Fruit fly (Drosophila melanogaster) ovary, adult (tissue): ENCODE results near the gene CG7631.
"Not testable (repeated sequence)": the region's sequence is repeated elsewhere in the genome, so short reads cannot be mapped to it uniquely, and the experiment has no call there.

Experiments
- CG17801 ChIP-seq: fragments of 200-800 bp; optimal IDR thresholded peaks from 2 replicates; lab custom pipeline; 2019; ENCODE audit warnings: missing biosample characterization, mild to moderate bottlenecking, missing genetic modification characterization, moderate library complexity; ENCODE audit not compliant: partially characterized antibody

Gene CG7631

DNA sequence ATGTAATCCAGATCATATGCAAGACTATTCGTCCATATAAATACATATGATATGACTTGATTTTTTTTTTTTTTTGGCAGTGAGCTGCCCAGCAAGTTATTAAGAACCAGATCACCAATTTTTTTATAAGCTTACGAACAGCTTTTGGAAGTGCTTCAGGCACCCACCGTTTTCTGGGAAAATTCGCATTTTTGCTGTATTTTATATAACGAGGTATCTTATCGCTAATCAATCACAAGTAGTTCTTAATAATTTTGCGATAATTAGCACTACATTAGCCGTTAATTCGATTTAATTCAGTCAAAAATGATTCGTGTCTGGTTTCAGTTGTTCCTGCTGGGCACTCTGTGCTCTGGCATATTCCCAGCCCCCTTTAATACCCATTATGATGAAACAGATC lies at the start of gene CG7631:
Gene CG7631 (plus strand): TSS at position 301 of the 400 bp plus-strand sequence.
- TF ChIP-seq CG17801 (GFP tag; lab: Kevin White, UChicago): no peak

DNA sequence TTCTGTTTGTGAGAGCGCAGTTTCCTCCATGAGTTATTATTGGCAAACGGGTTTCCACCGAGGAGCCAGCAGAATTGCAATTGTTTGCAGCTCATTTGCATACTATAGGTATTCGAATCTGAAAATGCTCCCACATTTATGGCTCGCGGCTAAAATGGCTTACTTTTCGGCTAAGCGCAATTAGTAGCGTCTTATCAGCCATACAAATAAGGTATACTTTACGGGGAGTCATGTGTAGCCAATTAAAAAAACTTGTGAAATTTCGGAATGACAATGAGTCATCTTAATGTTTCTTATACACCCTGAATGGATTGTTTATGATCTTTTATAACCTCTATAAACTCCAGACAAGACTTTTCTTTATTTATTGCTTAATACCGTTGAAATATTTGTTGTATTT lies 19.3 kb upstream of the CG7631 start:
- no peak for TF ChIP-seq CG17801 (GFP tag; lab: Kevin White, UChicago)

DNA sequence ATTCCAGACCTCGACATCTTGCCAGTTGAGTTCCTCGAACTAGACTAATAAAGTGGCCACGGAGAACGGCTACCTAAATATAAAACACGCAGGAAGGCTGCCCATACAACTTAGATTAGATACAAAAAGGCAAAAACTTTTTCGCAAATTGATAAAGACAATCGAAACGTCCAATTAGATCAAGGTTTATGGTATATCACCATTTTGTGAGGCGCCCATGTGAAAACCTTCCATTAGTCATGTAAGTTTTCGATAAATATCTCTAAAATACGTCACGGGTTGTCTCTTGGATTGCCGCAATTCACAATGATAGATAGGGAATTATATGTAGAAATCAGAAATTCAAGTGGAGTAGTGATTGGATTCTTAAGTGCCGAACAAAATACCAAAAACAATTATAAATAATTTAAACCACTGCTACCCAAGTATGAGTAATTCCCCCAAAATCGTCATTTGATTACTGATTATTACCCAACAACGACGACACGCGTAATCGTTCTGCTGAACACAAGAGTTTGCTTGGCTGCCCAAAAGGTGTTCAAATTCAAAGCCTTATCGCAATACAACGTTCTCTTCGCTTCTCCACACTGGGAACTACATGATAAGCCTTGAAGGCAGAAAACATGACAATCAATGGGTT lies 16.7 kb upstream of the CG7631 start, which contains the start of gene CG15255:
Gene CG15255 (minus strand): TSS at position 51 of the 640 bp plus-strand sequence.
- no peak for TF ChIP-seq CG17801 (GFP tag; lab: Kevin White, UChicago)

DNA sequence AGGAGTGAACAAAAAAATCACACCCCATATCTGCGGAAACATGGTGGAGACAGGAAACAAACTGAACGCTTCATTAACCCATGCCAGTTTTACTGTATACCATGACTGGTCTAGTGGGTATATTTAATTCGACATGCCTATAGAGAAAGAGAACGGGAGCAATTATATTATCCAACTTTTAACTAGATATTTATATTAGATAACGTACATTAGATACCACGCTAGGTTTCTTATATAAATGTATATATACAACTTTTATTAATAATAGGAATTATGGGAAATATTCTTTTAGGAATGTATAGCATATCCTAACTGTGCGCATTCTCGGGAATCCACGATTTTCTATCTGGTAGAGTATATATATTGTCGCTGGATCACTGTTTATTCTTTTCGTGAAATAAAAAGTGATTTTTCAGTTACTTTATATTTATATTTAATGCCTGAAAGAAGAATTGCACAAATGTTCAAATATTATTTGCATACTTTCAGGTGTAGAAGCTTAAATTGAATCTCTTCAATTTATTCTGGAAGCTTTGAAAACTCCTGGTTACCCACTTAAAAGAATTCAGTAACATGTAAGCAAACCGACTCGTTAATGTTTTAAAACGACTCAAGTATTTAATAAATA lies 15.1 kb upstream of the CG7631 start, which contains the start of gene Semp1:
Gene Semp1 (minus strand): TSS at position 51 of the 628 bp plus-strand sequence.
- no peak for TF ChIP-seq CG17801 (GFP tag; lab: Kevin White, UChicago)

DNA sequence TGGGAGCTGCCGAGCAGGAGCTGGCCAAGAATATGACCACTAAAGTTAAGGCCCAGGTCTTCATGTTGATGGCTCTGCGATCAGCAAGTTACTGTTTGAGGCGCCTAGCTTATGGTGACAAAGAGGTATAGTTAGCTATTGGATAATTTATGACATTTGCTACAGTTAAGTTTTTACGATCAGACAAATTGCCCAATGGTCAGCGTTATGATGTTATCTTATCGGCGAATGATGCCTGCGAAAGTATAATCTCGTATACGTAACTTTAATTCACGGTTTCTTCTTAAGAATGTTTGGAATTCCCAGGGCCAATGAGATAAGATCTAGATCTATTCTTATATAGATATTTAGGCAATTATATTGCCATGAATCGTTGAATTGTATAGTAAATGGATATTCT lies 13.8 kb upstream of the CG7631 start, which contains the start of gene CG15254:
Gene CG15254 (minus strand): TSS at position 101 of the 400 bp plus-strand sequence.
- no peak for TF ChIP-seq CG17801 (GFP tag; lab: Kevin White, UChicago)

DNA sequence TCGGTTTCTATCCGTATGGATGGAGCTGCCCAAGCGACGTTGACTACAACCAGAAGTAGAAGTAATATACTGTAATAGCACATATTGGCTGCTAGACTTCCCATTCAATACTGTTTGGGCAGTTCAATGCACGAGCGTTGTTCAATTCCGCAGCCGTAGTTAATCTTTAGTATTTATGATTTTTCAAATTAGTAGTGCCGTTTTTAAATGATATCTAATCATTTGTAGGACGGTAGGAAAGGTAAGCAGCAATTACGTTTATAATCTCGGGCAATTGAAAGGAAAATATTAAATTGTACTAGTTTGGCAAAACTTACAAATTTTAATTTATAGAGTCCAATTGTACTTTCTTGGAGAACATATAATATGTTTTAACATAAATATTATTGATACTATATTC lies 12.2 kb upstream of the CG7631 start, which contains the start of gene CG15253:
Gene CG15253 (minus strand): TSS at position 101 of the 400 bp plus-strand sequence.
- TF ChIP-seq CG17801 (GFP tag; lab: Kevin White, UChicago): no peak

DNA sequence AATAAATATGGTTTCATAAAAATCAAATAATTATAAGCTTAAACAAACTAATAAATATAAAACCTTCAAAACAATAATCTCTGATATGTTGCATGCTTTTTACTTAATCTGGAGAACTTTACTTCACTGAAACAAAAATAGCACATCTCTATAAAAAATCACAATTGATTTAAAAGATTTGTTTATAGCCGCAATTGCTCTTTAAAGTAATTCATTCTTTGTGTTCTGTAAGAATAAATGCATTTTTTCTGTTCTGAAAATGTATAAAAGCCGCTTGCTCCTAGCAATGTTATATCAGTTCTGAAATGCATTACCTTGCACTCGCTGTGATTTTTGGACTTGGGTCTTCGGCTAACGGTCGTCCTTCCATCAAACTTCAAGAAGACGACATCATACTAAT lies 11.8 kb upstream of the CG7631 start, which contains the start of gene CG11865:
Gene CG11865 (plus strand): TSS at position 301 of the 400 bp plus-strand sequence.
- TF ChIP-seq CG17801 (GFP tag; lab: Kevin White, UChicago): no peak

DNA sequence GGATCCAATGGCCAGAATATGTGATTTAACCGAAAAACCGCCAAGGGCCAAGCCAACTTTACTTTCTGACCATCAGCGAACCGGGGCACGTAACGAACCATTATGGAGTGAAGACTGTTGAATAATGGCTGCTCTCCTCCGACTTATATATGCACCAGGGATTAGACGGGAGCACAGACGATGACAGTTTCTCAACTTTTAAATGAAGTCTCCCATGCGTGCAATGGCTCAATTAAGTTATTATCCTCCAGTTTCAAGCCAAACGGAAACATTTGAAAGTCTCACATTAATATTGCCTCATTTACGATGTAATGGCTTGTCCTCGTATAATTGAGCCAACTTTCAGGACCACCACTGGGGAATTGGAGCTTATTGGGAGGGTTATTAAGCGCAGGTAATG lies 5.0 kb upstream of the CG7631 start, which contains the start of gene Or35a:
Gene Or35a (minus strand): TSS at position 101 of the 400 bp plus-strand sequence.
- TF ChIP-seq CG17801 (GFP tag; lab: Kevin White, UChicago): no peak

DNA sequence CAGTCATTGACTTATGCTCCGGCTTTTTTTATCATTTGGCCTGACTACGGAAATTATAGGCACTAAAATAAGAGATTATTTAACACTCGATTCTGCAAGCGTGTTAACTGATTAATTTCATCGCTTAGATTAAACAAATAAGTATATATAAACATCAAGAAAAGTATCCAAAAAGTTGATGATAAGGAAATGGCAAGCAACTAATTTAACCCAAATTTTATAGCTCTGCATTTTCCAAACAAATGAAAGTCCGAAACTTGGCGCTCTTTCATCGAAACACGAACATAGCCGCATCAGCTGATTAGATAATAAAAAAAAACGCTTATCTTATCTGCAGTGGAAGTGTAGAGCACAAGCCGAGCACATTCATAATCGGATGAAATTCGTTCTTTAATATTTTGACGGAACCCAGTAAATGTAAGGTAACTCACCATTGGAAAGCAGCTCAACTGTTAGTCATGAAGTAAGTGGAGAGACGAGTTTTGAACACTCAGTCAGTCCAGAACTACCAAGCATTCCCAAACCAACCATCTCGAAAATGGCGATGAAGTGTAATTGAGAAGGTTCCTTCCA lies 1.2 kb downstream of the CG7631 start, which contains the start of gene CG18480:
Gene CG18480 (plus strand): TSS at position 407 of the 573 bp plus-strand sequence.
- TF ChIP-seq CG17801 (GFP tag; lab: Kevin White, UChicago): no peak

DNA sequence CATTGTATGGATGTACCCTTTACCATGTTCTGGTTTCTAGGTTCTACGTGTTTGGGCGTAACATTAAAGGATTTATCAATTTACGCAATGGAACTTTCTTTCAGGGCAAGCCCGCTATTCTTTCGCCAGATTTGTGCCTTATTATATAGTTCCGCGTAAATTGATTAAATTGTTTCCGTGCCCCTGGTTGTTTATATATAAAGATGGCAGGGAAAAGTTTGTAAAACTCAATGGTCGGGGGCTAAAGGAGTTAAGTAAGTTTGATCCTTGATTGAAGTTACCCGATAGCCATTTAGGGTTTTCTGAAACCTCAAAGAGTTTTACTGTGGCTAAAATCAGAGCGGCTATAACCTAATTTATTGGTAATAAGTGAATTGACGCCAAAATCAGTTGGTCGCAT lies 13.2 kb downstream of the CG7631 start:
- no peak for TF ChIP-seq CG17801 (GFP tag; lab: Kevin White, UChicago)

DNA sequence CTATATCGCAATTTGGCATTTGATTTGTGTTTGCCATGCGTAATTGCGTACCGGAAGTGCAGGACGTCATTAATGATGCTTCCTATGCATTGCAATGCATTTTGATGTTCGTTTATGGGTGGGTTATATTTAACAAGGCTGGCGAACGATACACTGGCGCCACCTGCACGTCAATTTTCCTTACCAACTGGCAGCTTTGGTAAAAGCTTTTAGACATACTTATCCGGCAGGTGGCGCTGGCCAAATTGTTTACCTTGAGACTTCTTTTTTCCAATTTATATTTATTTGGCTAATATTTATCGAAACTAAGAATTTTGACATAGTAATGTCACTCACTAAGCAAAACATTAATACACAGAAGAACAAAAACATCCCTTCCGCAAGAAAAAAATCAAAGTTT lies 15.3 kb downstream of the CG7631 start:
- TF ChIP-seq CG17801 (GFP tag; lab: Kevin White, UChicago): no peak

DNA sequence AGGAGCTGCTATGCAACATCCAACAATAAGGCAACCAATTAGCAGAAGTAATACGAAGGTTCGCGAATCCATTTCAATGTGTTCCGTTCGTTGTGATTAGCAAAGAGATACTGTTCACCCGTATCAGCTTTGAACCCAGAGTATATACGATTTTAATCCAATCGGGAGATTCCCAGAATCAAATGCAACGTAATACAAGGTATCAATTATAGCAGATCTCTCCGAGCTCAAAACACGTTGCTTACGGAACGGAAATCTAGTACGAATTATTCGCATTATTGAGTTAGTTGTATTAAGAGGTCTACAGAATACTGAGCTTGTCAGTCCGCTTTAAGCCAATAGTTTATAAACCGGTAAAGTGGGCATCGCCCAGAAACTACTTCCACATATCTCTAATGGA lies 30.9 kb downstream of the CG7631 start, which contains the start of gene CG44141:
Gene CG44141 (minus strand): TSS at position 101 of the 400 bp plus-strand sequence.
- not testable (repeated sequence) for TF ChIP-seq CG17801 (GFP tag; lab: Kevin White, UChicago)

DNA sequence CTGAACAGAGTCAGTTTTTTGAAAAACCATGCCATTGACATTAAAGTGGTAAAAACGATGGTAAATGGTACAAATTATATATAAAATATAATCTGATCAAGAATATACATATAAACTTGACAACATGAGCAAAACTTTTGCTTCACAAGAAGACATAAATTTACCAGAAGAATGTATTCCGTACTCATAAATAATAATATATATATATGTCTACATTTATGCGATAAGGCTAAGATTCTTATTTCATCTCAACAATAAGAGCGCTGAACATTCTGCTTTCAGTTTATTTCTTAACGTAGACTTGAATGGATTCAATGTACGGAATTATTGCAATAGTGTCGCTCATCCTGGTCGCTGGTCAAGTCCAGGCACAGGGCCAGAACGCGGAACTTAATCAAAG lies 32.3 kb downstream of the CG7631 start, which contains the start of gene CG18477:
Gene CG18477 (plus strand): TSS at position 301 of the 400 bp plus-strand sequence.
- not testable (repeated sequence) for TF ChIP-seq CG17801 (GFP tag; lab: Kevin White, UChicago)

DNA sequence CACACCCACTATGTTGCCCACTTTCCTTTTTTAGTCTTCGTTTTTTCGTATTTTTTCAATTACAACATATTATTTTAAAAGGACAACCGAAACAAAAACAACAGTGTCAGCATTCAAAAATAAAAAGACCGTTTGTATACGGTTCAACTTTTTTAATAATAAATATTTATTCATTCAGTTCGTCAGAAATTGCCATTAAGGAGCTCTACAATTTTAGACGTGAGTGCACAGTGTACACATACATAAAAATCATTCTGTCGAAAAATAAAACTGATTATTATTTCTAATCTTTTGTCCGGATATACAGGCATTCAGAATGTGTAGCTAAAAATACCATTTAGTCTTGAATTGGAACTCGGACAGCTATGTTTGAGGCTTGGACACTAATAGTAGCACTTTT lies 41.4 kb downstream of the CG7631 start, which contains the start of gene CG18478:
Gene CG18478 (plus strand): TSS at position 301 of the 400 bp plus-strand sequence.
- not testable (repeated sequence) for TF ChIP-seq CG17801 (GFP tag; lab: Kevin White, UChicago)

DNA sequence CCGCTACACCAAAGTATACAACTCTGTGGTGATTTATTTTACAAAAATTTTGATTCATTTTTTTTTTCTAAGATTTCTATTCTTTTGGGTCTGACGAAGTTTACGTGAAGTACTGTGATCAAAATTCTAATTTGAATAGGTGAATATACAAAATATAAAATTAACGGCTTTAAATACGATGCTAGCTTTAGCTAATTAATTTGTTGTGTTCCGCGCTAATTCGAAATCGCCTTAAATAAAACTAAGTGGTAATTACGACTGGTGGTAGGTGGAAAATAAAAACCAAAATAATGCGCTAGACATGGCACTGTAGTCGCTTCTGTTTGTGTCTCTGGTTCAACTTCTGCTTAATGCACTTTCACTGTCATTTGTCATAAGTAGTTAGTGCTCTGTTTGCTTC lies 47.5 kb downstream of the CG7631 start, which contains the start of gene CG43923:
Gene CG43923 (minus strand): TSS at position 101 of the 400 bp plus-strand sequence.
- not testable (repeated sequence) for TF ChIP-seq CG17801 (GFP tag; lab: Kevin White, UChicago)
